Fruit fly (Drosophila melanogaster) whole organism, embryonic: ENCODE data around the gene vers.

Experiments used
- Ada2b ChIP-seq: fragments of 200-800 bp; sonication (Bioruptor generic); IDR thresholded peaks from 2 replicates; pipeline ENCODE4 v1.3.6; 2022; ENCODE audit warnings: missing biosample characterization, missing genetic modification characterization
- CG10147 ChIP-seq: fragments of 200-800 bp; sonication (Bioruptor generic); optimal IDR thresholded peaks from 2 replicates; lab custom pipeline; 2019; ENCODE audit warnings: missing biosample characterization, mild to moderate bottlenecking, missing genetic modification characterization, moderate library complexity
- CG10274 ChIP-seq: fragments of 200-800 bp; sonication (Bioruptor generic); optimal IDR thresholded peaks from 3 replicates; lab custom pipeline; 2017; ENCODE audit warnings: missing biosample characterization, mild to moderate bottlenecking, missing genetic modification characterization
- CG12942 ChIP-seq: fragments of 200-800 bp; sonication (Bioruptor generic); optimal IDR thresholded peaks from 3 replicates; lab custom pipeline; 2016; ENCODE audit warnings: missing biosample characterization, missing genetic modification characterization
- CG1603 ChIP-seq: fragments of 200-800 bp; sonication (Bioruptor generic); optimal IDR thresholded peaks from 2 replicates; lab custom pipeline; 2019; ENCODE audit warnings: missing biosample characterization, mild to moderate bottlenecking, missing genetic modification characterization, moderate library complexity
- CG16815 ChIP-seq: fragments of 200-800 bp; sonication (Bioruptor generic); optimal IDR thresholded peaks from 3 replicates; lab custom pipeline; 2017; ENCODE audit warnings: missing biosample characterization, mild to moderate bottlenecking, missing genetic modification characterization
- CG17568 ChIP-seq: fragments of 200-800 bp; sonication (Bioruptor generic); optimal IDR thresholded peaks from 2 replicates; lab custom pipeline; 2018; ENCODE audit warnings: missing biosample characterization, mild to moderate bottlenecking, missing genetic modification characterization, moderate library complexity
- CG18619 ChIP-seq: fragments of 200-800 bp; sonication (Bioruptor generic); optimal IDR thresholded peaks from 3 replicates; lab custom pipeline; 2017; ENCODE audit warnings: missing biosample characterization, mild to moderate bottlenecking, missing genetic modification characterization
- CG2129 ChIP-seq: fragments of 200-800 bp; sonication (Bioruptor generic); IDR thresholded peaks from 2 replicates; pipeline ENCODE4 v1.3.6; 2022; ENCODE audit warnings: missing biosample characterization, missing genetic modification characterization; ENCODE audit not compliant: partially characterized antibody
- CG2202 ChIP-seq: fragments of 200-800 bp; sonication (Bioruptor generic); optimal IDR thresholded peaks from 2 replicates; lab custom pipeline; 2018; ENCODE audit warnings: missing biosample characterization, mild to moderate bottlenecking, missing genetic modification characterization
- CG4820 ChIP-seq: fragments of 200-800 bp; sonication (Bioruptor generic); optimal IDR thresholded peaks from 3 replicates; lab custom pipeline; 2016; ENCODE audit warnings: missing biosample characterization, missing genetic modification characterization
- CG6689 ChIP-seq: fragments of 200-800 bp; sonication (Bioruptor generic); IDR thresholded peaks from 2 replicates; pipeline ENCODE4 v1.3.6; 2022; ENCODE audit warnings: missing biosample characterization, missing genetic modification characterization
- CG6813 ChIP-seq: fragments of 200-800 bp; sonication (Bioruptor generic); optimal IDR thresholded peaks from 2 replicates; lab custom pipeline; 2017; ENCODE audit warnings: missing biosample characterization, missing genetic modification characterization, mild to moderate bottlenecking, moderate library complexity, missing genetic modification reagents
- CG8388 ChIP-seq: fragments of 200-800 bp; sonication (Bioruptor generic); optimal IDR thresholded peaks from 2 replicates; lab custom pipeline; 2019; ENCODE audit warnings: missing biosample characterization, mild to moderate bottlenecking, missing genetic modification characterization, moderate library complexity
- CG8478 ChIP-seq: fragments of >200 bp; optimal IDR thresholded peaks from 2 replicates; lab custom pipeline; 2018
- CG9727 ChIP-seq: fragments of 200-800 bp; sonication (Bioruptor generic); optimal IDR thresholded peaks from 3 replicates; lab custom pipeline; 2017; ENCODE audit warnings: missing biosample characterization, mild to moderate bottlenecking, missing genetic modification characterization
- CHES-1-like ChIP-seq: fragments of 200-800 bp; sonication (Bioruptor generic); optimal IDR thresholded peaks from 2 replicates; lab custom pipeline; 2016; ENCODE audit warnings: missing biosample characterization, missing genetic modification characterization
- CTCF ChIP-seq: fragments of 200-800 bp; sonication (Bioruptor generic); optimal IDR thresholded peaks from 2 replicates; lab custom pipeline; 2017; ENCODE audit warnings: missing biosample characterization, mild to moderate bottlenecking, missing genetic modification characterization, moderate library complexity
- CrebB ChIP-seq: fragments of 200-800 bp; sonication (Bioruptor generic); optimal IDR thresholded peaks from 3 replicates; lab custom pipeline; 2018; ENCODE audit warnings: missing biosample characterization, mild to moderate bottlenecking, missing genetic modification characterization
- HLHmδ ChIP-seq: fragments of 200-800 bp; sonication (Bioruptor generic); optimal IDR thresholded peaks from 2 replicates; lab custom pipeline; 2018; ENCODE audit warnings: missing biosample characterization, mild to moderate bottlenecking, missing genetic modification characterization, moderate library complexity
- Hmr ChIP-seq: fragments of 200-800 bp; sonication (Bioruptor generic); optimal IDR thresholded peaks from 3 replicates; lab custom pipeline; 2017; ENCODE audit warnings: mild to moderate bottlenecking, missing biosample characterization, missing genetic modification reagents, missing genetic modification characterization
- Hr51 ChIP-seq, 2 experiments: fragments of 200-800 bp; sonication (Bioruptor generic); optimal IDR thresholded peaks; 2 replicates in 1 of 2; 3 replicates in 1 of 2; lab custom pipeline; 2016 to 2018; ENCODE audit warnings: missing biosample characterization in 2 of 2, missing genetic modification characterization in 2 of 2, mild to moderate bottlenecking in 1 of 2, moderate library complexity in 1 of 2
- Jarid2 ChIP-seq: fragments of 200-800 bp; sonication (Bioruptor generic); optimal IDR thresholded peaks from 3 replicates; lab custom pipeline; 2017; ENCODE audit warnings: mild to moderate bottlenecking, missing biosample characterization, missing genetic modification reagents, missing genetic modification characterization
- Lhr ChIP-seq: fragments of 200-800 bp; sonication (Bioruptor generic); optimal IDR thresholded peaks from 3 replicates; lab custom pipeline; 2017; ENCODE audit warnings: mild to moderate bottlenecking, missing biosample characterization, missing genetic modification reagents, missing genetic modification characterization
- Rx ChIP-seq: fragments of 200-800 bp; sonication (Bioruptor generic); IDR thresholded peaks from 2 replicates; pipeline ENCODE4 v1.3.6; 2022; ENCODE audit warnings: missing biosample characterization, missing genetic modification characterization
- Side ChIP-seq: fragments of 200-800 bp; sonication (Bioruptor generic); optimal IDR thresholded peaks from 2 replicates; lab custom pipeline; 2016; ENCODE audit warnings: missing biosample characterization, missing genetic modification characterization
- Stat92E ChIP-seq, 3 experiments: fragments of >200 bp in 2 of 3; fragments of 200-800 bp in 1 of 3; sonication (Bioruptor generic) in 1 of 3; optimal IDR thresholded peaks; 2 replicates each; lab custom pipeline; 2017 to 2019; ENCODE audit warnings: missing biosample characterization in 3 of 3, missing genetic modification characterization in 3 of 3, mild to moderate bottlenecking in 1 of 3, moderate library complexity in 1 of 3
- Xrp1 ChIP-seq: fragments of 200-800 bp; sonication (Bioruptor generic); IDR thresholded peaks from 2 replicates; pipeline ENCODE4 v1.3.6; 2022; ENCODE audit warnings: missing biosample characterization, missing genetic modification characterization
- al ChIP-seq: fragments of 200-800 bp; sonication (Bioruptor generic); IDR thresholded peaks from 2 replicates; pipeline ENCODE4 v1.3.6; 2022; ENCODE audit warnings: missing biosample characterization, missing genetic modification characterization
- ap ChIP-seq: fragments of 200-800 bp; sonication (Bioruptor generic); IDR thresholded peaks from 2 replicates; pipeline ENCODE4 v1.3.6; 2022; ENCODE audit warnings: missing biosample characterization, missing genetic modification characterization
- bcd ChIP-seq: fragments of 200-800 bp; sonication (Bioruptor generic); optimal IDR thresholded peaks from 2 replicates; lab custom pipeline; 2017; ENCODE audit warnings: missing biosample characterization, mild to moderate bottlenecking, missing genetic modification characterization
- chif ChIP-seq, 2 experiments: fragments of 200-800 bp; sonication (Bioruptor generic); optimal IDR thresholded peaks; 3 replicates each; lab custom pipeline; 2016; ENCODE audit warnings: missing biosample characterization in 2 of 2, missing genetic modification characterization in 2 of 2
- dm ChIP-seq: fragments of 200-800 bp; sonication (Bioruptor generic); optimal IDR thresholded peaks from 3 replicates; lab custom pipeline; 2016; ENCODE audit warnings: missing biosample characterization, missing genetic modification characterization
- dmrt11E ChIP-seq: fragments of 200-800 bp; sonication (Bioruptor generic); optimal IDR thresholded peaks from 3 replicates; lab custom pipeline; 2018; ENCODE audit warnings: missing biosample characterization, mild to moderate bottlenecking, missing genetic modification characterization, moderate library complexity
- dpn ChIP-seq, 2 experiments: fragments of 200-800 bp; sonication (Bioruptor generic); optimal IDR thresholded peaks; 3 replicates each; lab custom pipeline; 2016; ENCODE audit warnings: missing biosample characterization in 2 of 2, missing genetic modification characterization in 2 of 2
- en ChIP-seq: fragments of 200-800 bp; sonication (Bioruptor generic); optimal IDR thresholded peaks from 2 replicates; lab custom pipeline; 2016; ENCODE audit warnings: missing biosample characterization, missing genetic modification characterization
- eve ChIP-seq, 2 experiments: fragments of >200 bp; optimal IDR thresholded peaks; 2 replicates each; lab custom pipeline; 2017; ENCODE audit warnings: missing biosample characterization in 2 of 2, missing genetic modification characterization in 2 of 2
- fd3F ChIP-seq: fragments of 200-800 bp; sonication (Bioruptor generic); optimal IDR thresholded peaks from 2 replicates; lab custom pipeline; 2018; ENCODE audit warnings: missing biosample characterization, mild to moderate bottlenecking, missing genetic modification characterization, moderate library complexity
- fd64A ChIP-seq: fragments of 200-800 bp; sonication (Bioruptor generic); optimal IDR thresholded peaks from 3 replicates; lab custom pipeline; 2018; ENCODE audit warnings: missing biosample characterization, mild to moderate bottlenecking, missing genetic modification characterization
- hth ChIP-seq: fragments of >200 bp; optimal IDR thresholded peaks from 2 replicates; lab custom pipeline; 2017; ENCODE audit warnings: inconsistent platforms
- ind ChIP-seq: fragments of 200-800 bp; sonication (Bioruptor generic); optimal IDR thresholded peaks from 3 replicates; lab custom pipeline; 2016; ENCODE audit warnings: missing biosample characterization, missing genetic modification characterization
- luna ChIP-seq: fragments of 200-800 bp; sonication (Bioruptor generic); optimal IDR thresholded peaks from 2 replicates; lab custom pipeline; 2016; ENCODE audit warnings: missing biosample characterization, missing genetic modification characterization
- nau ChIP-seq: fragments of 200-800 bp; sonication (Bioruptor generic); optimal IDR thresholded peaks from 3 replicates; lab custom pipeline; 2017; ENCODE audit warnings: missing biosample characterization, mild to moderate bottlenecking, missing genetic modification characterization, missing genetic modification reagents
- phol ChIP-seq: fragments of 200-800 bp; sonication (Bioruptor generic); optimal IDR thresholded peaks from 3 replicates; lab custom pipeline; 2018; ENCODE audit warnings: missing biosample characterization, mild to moderate bottlenecking, missing genetic modification characterization, moderate library complexity
- prd ChIP-seq, 3 experiments: fragments of >200 bp in 2 of 3; fragments of 200-800 bp in 1 of 3; sonication (Bioruptor generic) in 1 of 3; optimal IDR thresholded peaks in 2 of 3; IDR thresholded peaks in 1 of 3; 2 replicates in 2 of 3; 3 replicates in 1 of 3; pipeline versions ENCODE4 v1.3.6 to Lab custom; 2017 to 2022; ENCODE audit warnings: missing biosample characterization in 1 of 3, missing genetic modification characterization in 1 of 3
- pum ChIP-seq: fragments of 200-800 bp; sonication (Bioruptor generic); optimal IDR thresholded peaks from 2 replicates; lab custom pipeline; 2016; ENCODE audit warnings: missing biosample characterization, missing genetic modification characterization
- slou ChIP-seq: fragments of 200-800 bp; sonication (Bioruptor generic); optimal IDR thresholded peaks from 3 replicates; lab custom pipeline; 2016; ENCODE audit warnings: missing biosample characterization, missing genetic modification characterization
- sna ChIP-seq: fragments of 200-800 bp; sonication (Bioruptor generic); IDR thresholded peaks from 2 replicates; pipeline ENCODE4 v1.3.6; 2022; ENCODE audit warnings: missing biosample characterization, missing genetic modification characterization; ENCODE audit not compliant: partially characterized antibody
- stc ChIP-seq: fragments of 200-800 bp; sonication (Bioruptor generic); IDR thresholded peaks from 2 replicates; pipeline ENCODE4 v1.3.6; 2022; ENCODE audit warnings: missing biosample characterization, missing genetic modification characterization
- tup ChIP-seq: fragments of 200-800 bp; sonication (Bioruptor generic); optimal IDR thresholded peaks from 2 replicates; lab custom pipeline; 2016; ENCODE audit warnings: missing biosample characterization, mild to moderate bottlenecking, missing genetic modification characterization, moderate library complexity
- wor ChIP-seq: fragments of 200-800 bp; sonication (Bioruptor generic); IDR thresholded peaks from 2 replicates; pipeline ENCODE4 v1.3.6; 2022; ENCODE audit warnings: missing biosample characterization, missing genetic modification characterization

Gene vers

DNA sequence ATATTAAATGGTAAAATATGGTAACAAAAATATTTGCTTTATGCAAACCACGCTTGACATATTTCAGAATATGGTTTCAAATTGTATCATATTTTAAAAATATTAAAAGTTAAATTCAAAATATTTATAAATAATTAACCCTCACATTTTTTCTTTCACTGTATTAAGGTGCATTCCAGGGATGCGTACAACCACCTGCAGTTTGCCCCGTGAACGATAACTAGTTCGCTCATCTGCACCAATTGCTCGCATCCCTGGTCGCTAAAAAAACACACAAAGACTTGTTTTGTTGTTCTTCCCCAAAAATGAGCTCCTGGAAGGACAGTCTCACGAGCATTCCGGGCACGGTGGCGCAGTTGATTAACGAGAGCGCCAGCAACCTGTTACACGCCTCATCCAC, 16.0 kb downstream of the vers start, which contains the start of gene DEF8 (continued):
- TF ChIP-seq chif (GFP tag; optimal IDR thresholded peaks at IDR 0.05; lab: Kevin White, UChicago) = peak; percentile 27 to 66
- TF ChIP-seq tup (GFP tag; lab: Kevin White, UChicago) = peak; percentile 20
- TF ChIP-seq dmrt11E (tag; lab: Kevin White, UChicago) = peak; percentile 91
- TF ChIP-seq dpn (GFP tag; optimal IDR thresholded peaks at IDR 0.05; lab: Kevin White, UChicago) = peak; percentile 33 to 88
- peak; percentile 65; the same call in 1 of the 2 replicates for TF ChIP-seq al (GFP tag; lab: Robert Waterston, UW)
- TF ChIP-seq hth = no peak
- peak; percentile 65 for TF ChIP-seq CG16815 (GFP tag; lab: Kevin White, UChicago)
- TF ChIP-seq CG17568 (GFP tag; lab: Kevin White, UChicago) = no peak
- peak; percentile 77 for TF ChIP-seq CG8388 (GFP tag; lab: Kevin White, UChicago)
- no peak for TF ChIP-seq HLHmδ
- no peak for TF ChIP-seq fd64A
- no peak for TF ChIP-seq prd (optimal IDR thresholded peaks at IDR 0.05; lab: Kevin White, UChicago)
- TF ChIP-seq prd (GFP tag; IDR thresholded peaks at IDR 0.05; lab: Robert Waterston, UW) = peak; percentile 86
- TF ChIP-seq Ada2b = peak; percentile 87
- TF ChIP-seq Lhr (GFP tag; lab: Kevin White, UChicago) = peak; percentile 64
- peak; percentile 45 for TF ChIP-seq Rx (GFP tag; lab: Robert Waterston, UW)
- peak; percentile 77 for TF ChIP-seq CG12942 (GFP tag; lab: Kevin White, UChicago)
- peak; percentile 75 for TF ChIP-seq CG2202 (tag; lab: Kevin White, UChicago)
- TF ChIP-seq luna = no peak
- TF ChIP-seq CrebB (tag; lab: Kevin White, UChicago) = peak; percentile 75
- no peak for TF ChIP-seq Stat92E (GFP tag; optimal IDR thresholded peaks at IDR 0.05; lab: Kevin White, UChicago)
- TF ChIP-seq eve (GFP tag; optimal IDR thresholded peaks at IDR 0.05; lab: Kevin White, UChicago) = no peak
- peak; percentile 63 for TF ChIP-seq dm (GFP tag; lab: Kevin White, UChicago)
- TF ChIP-seq CG1603 = peak; percentile 71
- TF ChIP-seq CG6813 = peak; percentile 73
- TF ChIP-seq fd3F (GFP tag; lab: Kevin White, UChicago) = peak; percentile 77
- no peak for TF ChIP-seq Side
- TF ChIP-seq ind (GFP tag; lab: Kevin White, UChicago) = peak; percentile 79
- no peak for TF ChIP-seq CG2129 (GFP tag; lab: Robert Waterston, UW)
- TF ChIP-seq stc = peak; percentile 91
- TF ChIP-seq CG10147 (GFP tag; lab: Kevin White, UChicago) = peak; percentile 86
- no peak for TF ChIP-seq en (GFP tag; lab: Kevin White, UChicago)
- peak; percentile 45 to 95 for TF ChIP-seq Hr51 (GFP tag; optimal IDR thresholded peaks at IDR 0.05; lab: Kevin White, UChicago)
- TF ChIP-seq wor (GFP tag; lab: Robert Waterston, UW) = peak; percentile 77
- no peak for TF ChIP-seq Hmr (GFP tag; lab: Kevin White, UChicago)
- TF ChIP-seq CHES-1-like (GFP tag; lab: Kevin White, UChicago) = peak; percentile 12
- no peak for TF ChIP-seq CTCF (GFP tag; lab: Kevin White, UChicago)
- TF ChIP-seq CG8478 = no peak
- no peak for TF ChIP-seq nau (GFP tag; lab: Kevin White, UChicago)
- TF ChIP-seq slou (GFP tag; lab: Kevin White, UChicago) = no peak
- TF ChIP-seq sna (GFP tag; lab: Robert Waterston, UW) = no peak
- TF ChIP-seq ap = peak; percentile 87
- peak; percentile 91 for TF ChIP-seq phol (tag; lab: Kevin White, UChicago)
- peak; percentile 94 for TF ChIP-seq Xrp1 (GFP tag; lab: Robert Waterston, UW)
- TF ChIP-seq Jarid2 (GFP tag; lab: Kevin White, UChicago) = peak; percentile 47
- TF ChIP-seq pum (GFP tag; lab: Kevin White, UChicago) = no peak
- peak; percentile 78 for TF ChIP-seq bcd (GFP tag; lab: Kevin White, UChicago)
- TF ChIP-seq CG10274 (GFP tag; lab: Kevin White, UChicago) = no peak
- TF ChIP-seq CG4820 (GFP tag; lab: Kevin White, UChicago) = peak; percentile 71
- peak; percentile 86 for TF ChIP-seq CG6689 (GFP tag; lab: Robert Waterston, UW)
- peak; percentile 88 for TF ChIP-seq CG9727 (GFP tag; lab: Kevin White, UChicago)
- TF ChIP-seq CG18619 (GFP tag; lab: Kevin White, UChicago) = peak; percentile 83
